Worm (Caenorhabditis elegans): Measurements from ENCODE around the gene egg-2.

egg-2 gene

DNA sequence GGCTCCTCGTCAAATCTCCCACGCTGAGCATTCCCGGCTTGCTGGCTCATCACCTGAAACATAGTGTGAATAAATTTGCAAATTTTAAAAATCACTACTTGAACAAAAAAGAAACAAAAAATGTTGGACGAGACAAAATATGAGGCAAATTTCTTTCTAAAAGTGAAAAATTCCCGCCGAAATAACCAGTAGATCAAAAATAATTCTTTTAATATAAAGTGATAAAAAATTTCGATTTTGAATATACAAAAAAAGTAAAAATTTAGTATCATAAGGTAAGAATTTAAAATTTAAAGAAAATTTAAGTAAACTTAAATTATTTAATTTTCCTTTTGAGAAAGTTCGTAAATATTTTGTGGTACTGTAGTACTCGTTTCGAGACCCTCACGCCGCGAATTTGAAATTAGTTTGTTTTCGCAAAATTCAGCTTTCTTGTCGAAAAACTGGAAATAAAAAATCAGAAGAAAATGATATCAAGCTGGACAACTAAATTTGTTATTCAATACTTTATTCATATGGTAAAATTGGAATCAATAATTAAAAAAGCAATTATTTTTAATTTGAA is at the start of gene egg-2:
Gene egg-2, minus strand, starts transcription at position 53 of the 565 bp plus-strand sequence.
- TF ChIP-seq klf-2 (GFP tag; conservative IDR thresholded peaks at IDR 0.05) (no peak), flt-1 (GFP tag; IDR thresholded peaks at IDR 0.05) (no peak), ztf-23 (GFP tag; IDR thresholded peaks at IDR 0.05) (no peak), cog-1 (tag; optimal IDR thresholded peaks at IDR 0.05) (no peak), T22C8.4 (GFP tag; IDR thresholded peaks at IDR 0.05) (no peak), ztf-29 (GFP tag; IDR thresholded peaks at IDR 0.05) (no peak), tab-1 (GFP tag; IDR thresholded peaks at IDR 0.05) (no peak), med-1 (GFP tag; optimal IDR thresholded peaks at IDR 0.05; ENCODE audit: insufficient read depth) (no peak), ref-1 (GFP tag; conservative IDR thresholded peaks at IDR 0.05) (no peak)

- TF ChIP-seq tab-1 (GFP tag; IDR thresholded peaks at IDR 0.05), result no peak
Measured at ce11 chrIII:7107965-7108364, 47.6 kb upstream of the egg-2 start, which contains the start of gene odd-1. Gene odd-1, plus strand, starts transcription at chrIII:7108313.

DNA sequence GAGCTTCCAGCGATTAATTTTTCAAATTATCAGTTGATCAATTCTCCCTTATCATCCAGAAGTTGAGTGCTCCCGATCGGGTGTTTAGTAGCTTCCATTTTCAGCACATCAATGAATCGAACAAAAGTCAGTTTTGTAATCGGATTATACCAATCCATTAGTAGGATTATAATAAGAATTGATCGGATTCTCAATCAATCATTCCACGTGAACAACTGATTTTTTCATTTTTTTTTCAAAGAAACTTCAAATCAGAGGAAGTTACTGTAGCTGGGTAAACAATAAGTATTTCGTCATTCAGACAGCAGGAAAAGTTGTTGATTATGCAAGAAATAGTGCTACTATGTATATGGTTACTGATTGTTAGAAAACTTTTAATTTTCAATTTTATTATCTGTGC is 46.5 kb upstream of the egg-2 start:
- no peak for TF ChIP-seq ztf-23 (GFP tag; IDR thresholded peaks at IDR 0.05)
- no peak for TF ChIP-seq klf-2 (GFP tag; conservative IDR thresholded peaks at IDR 0.05)
- TF ChIP-seq tab-1 (GFP tag; IDR thresholded peaks at IDR 0.05), result no peak
- TF ChIP-seq flt-1 (GFP tag; IDR thresholded peaks at IDR 0.05), result no peak
- TF ChIP-seq ref-1 (GFP tag; conservative IDR thresholded peaks at IDR 0.05), result no peak
- no peak for TF ChIP-seq ztf-29 (GFP tag; IDR thresholded peaks at IDR 0.05)
- TF ChIP-seq T22C8.4 (GFP tag; IDR thresholded peaks at IDR 0.05), result no peak

DNA sequence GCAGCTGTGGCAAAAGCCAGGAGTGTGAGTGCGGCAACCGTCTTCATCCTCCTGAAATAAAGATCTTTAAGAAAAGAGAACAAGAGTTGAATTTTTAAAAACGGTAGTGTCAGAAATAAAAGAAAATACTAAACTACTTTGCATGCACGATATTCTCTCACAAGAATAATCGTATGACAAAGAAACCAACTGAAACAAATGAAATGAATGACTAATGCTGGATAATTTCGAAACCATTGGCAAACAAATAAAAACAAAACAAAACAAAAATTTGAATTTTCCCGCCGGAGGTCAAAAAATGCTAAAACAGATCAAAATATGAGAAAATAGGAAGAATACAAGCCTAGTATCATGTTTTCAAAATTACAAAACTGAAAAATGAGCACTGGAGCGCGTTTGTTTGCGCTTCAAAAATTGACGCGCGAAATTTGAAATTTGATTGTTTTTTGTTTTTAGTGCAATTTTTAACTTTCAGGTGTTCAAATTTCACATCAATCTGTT is 43.6 kb upstream of the egg-2 start, which contains the start of gene cpg-2:
Gene cpg-2, minus strand, starts transcription at position 51 of the 501 bp plus-strand sequence.
- TF ChIP-seq tab-1 (GFP tag; IDR thresholded peaks at IDR 0.05), result no peak
- no peak for TF ChIP-seq T22C8.4 (GFP tag; IDR thresholded peaks at IDR 0.05)
- no peak for TF ChIP-seq ref-1 (GFP tag; conservative IDR thresholded peaks at IDR 0.05)
- no peak for TF ChIP-seq ztf-23 (GFP tag; IDR thresholded peaks at IDR 0.05)
- TF ChIP-seq cog-1 (tag; optimal IDR thresholded peaks at IDR 0.05), result no peak
- TF ChIP-seq ztf-29 (GFP tag; IDR thresholded peaks at IDR 0.05), result no peak
- TF ChIP-seq flt-1 (GFP tag; IDR thresholded peaks at IDR 0.05), result no peak
- no peak for TF ChIP-seq med-1 (GFP tag; optimal IDR thresholded peaks at IDR 0.05; ENCODE audit: insufficient read depth)
- no peak for TF ChIP-seq klf-2 (GFP tag; conservative IDR thresholded peaks at IDR 0.05)

DNA sequence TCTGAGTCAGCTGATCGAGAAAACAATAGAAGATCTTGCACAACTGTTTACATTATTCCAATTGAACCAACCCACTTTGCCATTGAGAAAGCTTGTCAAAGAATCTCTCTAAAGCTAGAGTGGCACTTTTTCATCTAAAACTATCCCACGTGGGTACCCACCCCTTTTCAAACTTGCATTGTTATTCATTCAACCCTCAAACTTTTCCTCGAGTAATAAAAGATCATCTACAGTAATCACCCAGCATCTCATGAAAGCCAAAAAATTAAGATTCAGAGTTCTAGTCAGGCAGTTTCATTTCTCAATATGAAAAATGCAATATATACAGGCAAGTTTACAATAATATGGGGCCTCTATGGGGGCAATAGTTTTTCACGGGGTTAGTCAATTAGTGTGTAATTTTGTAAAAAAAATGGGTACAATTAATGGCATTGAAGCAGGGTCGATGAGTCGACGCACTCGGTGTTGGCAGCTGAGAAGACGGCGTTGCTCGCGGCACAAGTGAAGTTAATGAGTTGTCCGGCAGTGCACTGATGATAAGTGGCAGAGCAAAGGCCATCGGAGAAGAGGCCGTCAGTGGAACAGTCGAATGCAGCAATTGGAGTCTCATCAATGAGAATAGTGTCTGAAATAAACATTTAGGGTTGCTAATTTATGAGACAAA is 41.6 kb upstream of the egg-2 start:
- TF ChIP-seq cog-1 (tag; optimal IDR thresholded peaks at IDR 0.05) (no peak), ztf-29 (GFP tag; IDR thresholded peaks at IDR 0.05) (no peak), flt-1 (GFP tag; IDR thresholded peaks at IDR 0.05) (no peak), ref-1 (GFP tag; conservative IDR thresholded peaks at IDR 0.05) (no peak), T22C8.4 (GFP tag; IDR thresholded peaks at IDR 0.05) (no peak), ztf-23 (GFP tag; IDR thresholded peaks at IDR 0.05) (no peak), med-1 (GFP tag; optimal IDR thresholded peaks at IDR 0.05; ENCODE audit: insufficient read depth) (no peak), klf-2 (GFP tag; conservative IDR thresholded peaks at IDR 0.05) (no peak), tab-1 (GFP tag; IDR thresholded peaks at IDR 0.05) (no peak)

DNA sequence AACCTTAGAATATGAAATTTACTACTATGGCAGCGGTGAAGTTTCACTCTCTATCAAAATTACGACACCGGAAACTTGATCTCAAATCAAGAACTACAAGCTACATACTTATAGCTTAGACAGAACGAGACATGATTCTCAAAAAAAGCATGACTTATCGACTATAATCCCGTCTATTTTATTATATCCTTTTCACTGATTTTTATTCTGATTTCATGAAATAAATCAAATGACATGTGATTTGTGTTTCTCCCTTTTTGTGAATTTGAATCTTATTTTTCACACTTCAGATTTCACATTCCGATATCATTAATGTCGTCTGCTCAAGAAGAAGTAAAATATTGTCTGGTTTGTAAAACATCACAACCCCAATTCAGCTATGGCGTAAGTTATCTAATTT is 39.6 kb upstream of the egg-2 start, which contains the start of gene ZK418.11:
Gene ZK418.11, plus strand, starts transcription at position 289 of the 400 bp plus-strand sequence.
- TF ChIP-seq ref-1 (GFP tag; conservative IDR thresholded peaks at IDR 0.05), result no peak
- TF ChIP-seq T22C8.4 (GFP tag; IDR thresholded peaks at IDR 0.05), result no peak
- no peak for TF ChIP-seq cog-1 (tag; optimal IDR thresholded peaks at IDR 0.05)
- TF ChIP-seq med-1 (GFP tag; optimal IDR thresholded peaks at IDR 0.05; ENCODE audit: insufficient read depth), result no peak
- no peak for TF ChIP-seq tab-1 (GFP tag; IDR thresholded peaks at IDR 0.05)
- no peak for TF ChIP-seq ztf-23 (GFP tag; IDR thresholded peaks at IDR 0.05)
- no peak for TF ChIP-seq flt-1 (GFP tag; IDR thresholded peaks at IDR 0.05)
- no peak for TF ChIP-seq klf-2 (GFP tag; conservative IDR thresholded peaks at IDR 0.05)
- TF ChIP-seq ztf-29 (GFP tag; IDR thresholded peaks at IDR 0.05), result no peak

- TF ChIP-seq klf-2 (GFP tag; conservative IDR thresholded peaks at IDR 0.05) (no peak), ztf-23 (GFP tag; IDR thresholded peaks at IDR 0.05) (no peak), ref-1 (GFP tag; conservative IDR thresholded peaks at IDR 0.05) (no peak), T22C8.4 (GFP tag; IDR thresholded peaks at IDR 0.05) (no peak), tab-1 (GFP tag; IDR thresholded peaks at IDR 0.05) (no peak), flt-1 (GFP tag; IDR thresholded peaks at IDR 0.05) (no peak), cog-1 (tag; optimal IDR thresholded peaks at IDR 0.05) (no peak), ztf-29 (GFP tag; IDR thresholded peaks at IDR 0.05) (no peak), med-1 (GFP tag; optimal IDR thresholded peaks at IDR 0.05; ENCODE audit: insufficient read depth) (no peak)
Measured at ce11 chrIII:7096481-7096880, 36.1 kb upstream of the egg-2 start.

DNA sequence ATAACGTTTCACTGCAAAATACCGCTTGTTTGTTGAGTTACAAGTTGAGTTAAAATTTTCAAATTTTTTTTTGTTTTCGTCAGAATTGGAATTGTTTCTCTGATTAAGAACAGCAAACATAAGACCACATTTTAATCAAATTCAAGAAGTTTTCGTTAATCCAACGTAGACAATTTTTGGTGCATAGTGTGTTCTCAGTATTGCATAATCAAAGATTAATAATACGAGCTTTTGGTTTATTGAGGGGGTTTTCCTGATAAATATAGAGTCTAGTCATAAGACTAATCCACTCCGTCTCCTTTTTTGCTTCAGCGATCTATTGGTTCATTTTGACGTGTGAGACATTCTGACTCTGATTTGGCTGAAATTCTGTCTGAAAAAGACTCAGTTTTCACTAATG is 34.8 kb upstream of the egg-2 start, which contains the start of gene nhr-9:
Gene nhr-9, plus strand, starts transcription at position 307 of the 400 bp plus-strand sequence.
- TF ChIP-seq klf-2 (GFP tag; conservative IDR thresholded peaks at IDR 0.05) (no peak), flt-1 (GFP tag; IDR thresholded peaks at IDR 0.05) (no peak), ztf-29 (GFP tag; IDR thresholded peaks at IDR 0.05) (no peak), tab-1 (GFP tag; IDR thresholded peaks at IDR 0.05) (no peak), med-1 (GFP tag; optimal IDR thresholded peaks at IDR 0.05; ENCODE audit: insufficient read depth) (no peak), ref-1 (GFP tag; conservative IDR thresholded peaks at IDR 0.05) (no peak)

DNA sequence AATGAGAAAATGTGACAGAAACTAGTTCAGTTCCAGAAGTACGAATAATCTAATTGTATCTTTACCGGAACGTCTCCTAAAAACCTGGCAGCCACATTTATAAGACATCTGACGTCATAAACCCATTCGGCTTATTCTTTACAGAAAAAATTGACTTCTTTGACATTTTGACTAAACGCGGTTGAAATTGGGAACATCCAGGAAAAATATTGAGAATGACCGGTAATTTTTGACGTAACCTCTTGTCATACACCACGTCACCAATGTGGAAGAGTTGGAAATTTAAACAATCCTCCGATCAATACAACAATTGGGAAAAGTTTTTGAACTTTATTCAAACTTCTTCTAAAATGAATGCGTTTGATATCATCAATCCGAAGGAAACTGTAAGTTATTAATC is 30.7 kb upstream of the egg-2 start, which contains the start of gene ZK418.2:
Gene ZK418.2, plus strand, starts transcription at position 301 of the 400 bp plus-strand sequence.
- TF ChIP-seq ztf-29 (GFP tag; IDR thresholded peaks at IDR 0.05), result no peak
- TF ChIP-seq flt-1 (GFP tag; IDR thresholded peaks at IDR 0.05), result no peak
- no peak for TF ChIP-seq cog-1 (tag; optimal IDR thresholded peaks at IDR 0.05)
- TF ChIP-seq ref-1 (GFP tag; conservative IDR thresholded peaks at IDR 0.05), result no peak
- TF ChIP-seq ztf-23 (GFP tag; IDR thresholded peaks at IDR 0.05), result no peak
- TF ChIP-seq klf-2 (GFP tag; conservative IDR thresholded peaks at IDR 0.05), result no peak
- no peak for TF ChIP-seq med-1 (GFP tag; optimal IDR thresholded peaks at IDR 0.05; ENCODE audit: insufficient read depth)
- TF ChIP-seq T22C8.4 (GFP tag; IDR thresholded peaks at IDR 0.05), result no peak

Measured in whole organism, midembryonic.